Worm (Caenorhabditis elegans): ENCODE measurements around the gene npp-3.

Gene npp-3

ce11 chrII:11841653-11842052, 32.9 kb downstream of the npp-3 start:
- no peak for TF ChIP-seq hmbx-1 (tag; optimal IDR thresholded peaks at IDR 0.05)
- no peak for TF ChIP-seq scrt-1 (GFP tag; IDR thresholded peaks at IDR 0.05)
- TF ChIP-seq tbx-11 (GFP tag; IDR thresholded peaks at IDR 0.05): no peak
- no peak for TF ChIP-seq sea-1 (GFP tag; conservative IDR thresholded peaks at IDR 0.05)

ce11 chrII:11839116-11839515, 35.5 kb downstream of the npp-3 start:
- TF ChIP-seq F13C5.2 (tag; optimal IDR thresholded peaks at IDR 0.05): no peak
- no peak for TF ChIP-seq hnd-1 (tag; optimal IDR thresholded peaks at IDR 0.05)
- TF ChIP-seq hmg-4 (GFP tag; optimal IDR thresholded peaks at IDR 0.05): no peak
- TF ChIP-seq ama-1 (optimal IDR thresholded peaks at IDR 0.05): no peak
- TF ChIP-seq ceh-13 (GFP tag; optimal IDR thresholded peaks at IDR 0.05): no peak
- no peak for TF ChIP-seq scrt-1 (GFP tag; IDR thresholded peaks at IDR 0.05)
- no peak for TF ChIP-seq B0310.2 (tag; optimal IDR thresholded peaks at IDR 0.05)
- no peak for TF ChIP-seq sea-1 (GFP tag; conservative IDR thresholded peaks at IDR 0.05)
- no peak for TF ChIP-seq ets-7 (tag; optimal IDR thresholded peaks at IDR 0.05)
- no peak for TF ChIP-seq ceh-36 (tag; optimal IDR thresholded peaks at IDR 0.05)
- no peak for TF ChIP-seq hmbx-1 (tag; optimal IDR thresholded peaks at IDR 0.05)
- no peak for TF ChIP-seq aly-1 (tag; optimal IDR thresholded peaks at IDR 0.05)
- TF ChIP-seq flt-1 (GFP tag; IDR thresholded peaks at IDR 0.05): no peak
- no peak for TF ChIP-seq tra-4 (tag; optimal IDR thresholded peaks at IDR 0.05)
- TF ChIP-seq tbx-11 (GFP tag; IDR thresholded peaks at IDR 0.05): no peak
- TF ChIP-seq tbx-37 (GFP tag; conservative IDR thresholded peaks at IDR 0.05): no peak
- TF ChIP-seq pes-1 (GFP tag; IDR thresholded peaks at IDR 0.05): no peak

- TF ChIP-seq ceh-36 (tag; optimal IDR thresholded peaks at IDR 0.05) (no peak), B0310.2 (tag; optimal IDR thresholded peaks at IDR 0.05) (no peak), tbx-37 (GFP tag; conservative IDR thresholded peaks at IDR 0.05) (no peak), aly-1 (tag; optimal IDR thresholded peaks at IDR 0.05) (no peak), sea-1 (GFP tag; conservative IDR thresholded peaks at IDR 0.05) (no peak), hnd-1 (tag; optimal IDR thresholded peaks at IDR 0.05) (no peak), tra-4 (tag; optimal IDR thresholded peaks at IDR 0.05) (no peak)
Observed at ce11 chrII:11838353-11838752, 36.2 kb downstream of the npp-3 start.

- TF ChIP-seq hnd-1 (tag; optimal IDR thresholded peaks at IDR 0.05): no peak
- TF ChIP-seq ama-1 (optimal IDR thresholded peaks at IDR 0.05): no peak
- TF ChIP-seq scrt-1 (GFP tag; IDR thresholded peaks at IDR 0.05): no peak
- no peak for TF ChIP-seq F13C5.2 (tag; optimal IDR thresholded peaks at IDR 0.05)
- TF ChIP-seq hmg-4 (GFP tag; optimal IDR thresholded peaks at IDR 0.05): no peak
- TF ChIP-seq pes-1 (GFP tag; IDR thresholded peaks at IDR 0.05): no peak
- TF ChIP-seq ets-7 (tag; optimal IDR thresholded peaks at IDR 0.05): no peak
- TF ChIP-seq aly-1 (tag; optimal IDR thresholded peaks at IDR 0.05): no peak
- no peak for TF ChIP-seq tbx-11 (GFP tag; IDR thresholded peaks at IDR 0.05)
- TF ChIP-seq ceh-13 (GFP tag; optimal IDR thresholded peaks at IDR 0.05): no peak
- no peak for TF ChIP-seq tbx-37 (GFP tag; conservative IDR thresholded peaks at IDR 0.05)
- TF ChIP-seq flt-1 (GFP tag; IDR thresholded peaks at IDR 0.05): no peak
- TF ChIP-seq tra-4 (tag; optimal IDR thresholded peaks at IDR 0.05): no peak
- no peak for TF ChIP-seq sea-1 (GFP tag; conservative IDR thresholded peaks at IDR 0.05)
- TF ChIP-seq ceh-36 (tag; optimal IDR thresholded peaks at IDR 0.05): no peak
- no peak for TF ChIP-seq hmbx-1 (tag; optimal IDR thresholded peaks at IDR 0.05)
- no peak for TF ChIP-seq B0310.2 (tag; optimal IDR thresholded peaks at IDR 0.05)
Observed at ce11 chrII:11836554-11837218, 37.9 kb downstream of the npp-3 start.

- no peak for TF ChIP-seq pes-1 (GFP tag; IDR thresholded peaks at IDR 0.05)
- TF ChIP-seq tbx-37 (GFP tag; conservative IDR thresholded peaks at IDR 0.05): no peak
- no peak for TF ChIP-seq aly-1 (tag; optimal IDR thresholded peaks at IDR 0.05)
- no peak for TF ChIP-seq hmbx-1 (tag; optimal IDR thresholded peaks at IDR 0.05)
- TF ChIP-seq ceh-36 (tag; optimal IDR thresholded peaks at IDR 0.05): no peak
- TF ChIP-seq tbx-11 (GFP tag; IDR thresholded peaks at IDR 0.05): no peak
- TF ChIP-seq F13C5.2 (tag; optimal IDR thresholded peaks at IDR 0.05): no peak
- no peak for TF ChIP-seq tra-4 (tag; optimal IDR thresholded peaks at IDR 0.05)
- no peak for TF ChIP-seq flt-1 (GFP tag; IDR thresholded peaks at IDR 0.05)
- TF ChIP-seq sea-1 (GFP tag; conservative IDR thresholded peaks at IDR 0.05): no peak
Observed at ce11 chrII:11835208-11835607, 39.4 kb downstream of the npp-3 start, which contains the start of gene T27D12.6. Gene T27D12.6 (plus strand): TSS chrII:11835508.

ce11 chrII:11832475-11832874, 42.1 kb downstream of the npp-3 start, which contains the start of gene clec-144:
Gene clec-144 (minus strand): TSS chrII:11832575.
- TF ChIP-seq tra-4 (tag; optimal IDR thresholded peaks at IDR 0.05) (no peak), tbx-37 (GFP tag; conservative IDR thresholded peaks at IDR 0.05) (no peak), ceh-13 (GFP tag; optimal IDR thresholded peaks at IDR 0.05) (no peak), tbx-11 (GFP tag; IDR thresholded peaks at IDR 0.05) (no peak), F13C5.2 (tag; optimal IDR thresholded peaks at IDR 0.05) (no peak), scrt-1 (GFP tag; IDR thresholded peaks at IDR 0.05) (no peak), ceh-36 (tag; optimal IDR thresholded peaks at IDR 0.05) (no peak), pes-1 (GFP tag; IDR thresholded peaks at IDR 0.05) (no peak), sea-1 (GFP tag; conservative IDR thresholded peaks at IDR 0.05) (no peak), ets-7 (tag; optimal IDR thresholded peaks at IDR 0.05) (no peak), aly-1 (tag; optimal IDR thresholded peaks at IDR 0.05) (no peak), B0310.2 (tag; optimal IDR thresholded peaks at IDR 0.05) (no peak), ama-1 (optimal IDR thresholded peaks at IDR 0.05) (no peak)

- TF ChIP-seq hmg-4 (GFP tag; optimal IDR thresholded peaks at IDR 0.05): no peak
- TF ChIP-seq tra-4 (tag; optimal IDR thresholded peaks at IDR 0.05): no peak
- no peak for TF ChIP-seq scrt-1 (GFP tag; IDR thresholded peaks at IDR 0.05)
Observed at ce11 chrII:11830601-11831000, 44.0 kb downstream of the npp-3 start.

- TF ChIP-seq ceh-13 (GFP tag; optimal IDR thresholded peaks at IDR 0.05): no peak
- TF ChIP-seq hmg-4 (GFP tag; optimal IDR thresholded peaks at IDR 0.05): no peak
- no peak for TF ChIP-seq tbx-11 (GFP tag; IDR thresholded peaks at IDR 0.05)
- TF ChIP-seq hnd-1 (tag; optimal IDR thresholded peaks at IDR 0.05): no peak
- no peak for TF ChIP-seq ceh-36 (tag; optimal IDR thresholded peaks at IDR 0.05)
- no peak for TF ChIP-seq aly-1 (tag; optimal IDR thresholded peaks at IDR 0.05)
- TF ChIP-seq ama-1 (optimal IDR thresholded peaks at IDR 0.05): no peak
Observed at ce11 chrII:11829920-11830319, 44.7 kb downstream of the npp-3 start, which contains the start of gene pes-5. Gene pes-5 (minus strand): TSS chrII:11830020.
